Fruit fly (Drosophila melanogaster) whole organism, prepupa: ENCODE results near the gene CG33514.

ENCODE experiments used
- CG32006 ChIP-seq: fragments of 200-800 bp; sonication (Bioruptor generic); optimal IDR thresholded peaks from 3 replicates; lab custom pipeline; 2017; ENCODE audit warnings: missing biosample characterization, mild to moderate bottlenecking, missing genetic modification characterization
- CG6792 ChIP-seq: fragments of 200-800 bp; sonication (Bioruptor generic); optimal IDR thresholded peaks from 3 replicates; lab custom pipeline; 2016; ENCODE audit warnings: missing biosample characterization, missing genetic modification characterization
- CG6808 ChIP-seq: fragments of 200-800 bp; sonication (Bioruptor generic); optimal IDR thresholded peaks from 3 replicates; lab custom pipeline; 2017; ENCODE audit warnings: missing biosample characterization, missing genetic modification characterization, mild to moderate bottlenecking, moderate library complexity, missing genetic modification reagents
- CG9139 ChIP-seq: fragments of 200-800 bp; sonication (Bioruptor generic); optimal IDR thresholded peaks from 3 replicates; lab custom pipeline; 2017; ENCODE audit warnings: missing biosample characterization, mild to moderate bottlenecking, missing genetic modification characterization
- Eip75B ChIP-seq: fragments of 200-800 bp; sonication (Bioruptor generic); optimal IDR thresholded peaks from 3 replicates; lab custom pipeline; 2016; ENCODE audit warnings: missing biosample characterization, missing genetic modification characterization
- Lpt ChIP-seq: fragments of 200-800 bp; sonication (Bioruptor generic); optimal IDR thresholded peaks from 3 replicates; lab custom pipeline; 2016; ENCODE audit warnings: missing biosample characterization, missing genetic modification characterization
- eg ChIP-seq: fragments of 200-800 bp; sonication (Bioruptor generic); IDR thresholded peaks from 3 replicates; pipeline ENCODE4 v1.3.6; 2022; ENCODE audit warnings: missing biosample characterization, missing genetic modification characterization
- lz ChIP-seq: fragments of 200-800 bp; sonication (Bioruptor generic); optimal IDR thresholded peaks from 3 replicates; lab custom pipeline; 2016; ENCODE audit warnings: missing biosample characterization, missing genetic modification characterization
- salr ChIP-seq, 2 experiments: fragments of 200-800 bp; sonication (Bioruptor generic); optimal IDR thresholded peaks; 3 replicates each; lab custom pipeline; 2016 to 2018; ENCODE audit warnings: missing biosample characterization in 2 of 2, missing genetic modification characterization in 2 of 2, mild to moderate bottlenecking in 1 of 2

dm6 chr3L:4381529-4381928, 16.3 kb downstream of the CG33514 start, which contains the start of gene CG32240:
- no peak for TF ChIP-seq lz (GFP tag; lab: Kevin White, UChicago)
- TF ChIP-seq CG6808 (GFP tag; lab: Kevin White, UChicago) = no peak
- no peak for TF ChIP-seq Eip75B
- no peak for TF ChIP-seq CG32006
- TF ChIP-seq CG6792 (GFP tag; lab: Kevin White, UChicago) = no peak
- TF ChIP-seq CG9139 (GFP tag; lab: Kevin White, UChicago) = no peak
- no peak for TF ChIP-seq eg (GFP tag; lab: Robert Waterston, UW)
- TF ChIP-seq Lpt (GFP tag; lab: Kevin White, UChicago) = no peak
- TF ChIP-seq salr (GFP tag; optimal IDR thresholded peaks at IDR 0.05; lab: Kevin White, UChicago) = no peak
